Worm (Caenorhabditis elegans): ENCODE results near the gene F59E12.9.

- no peak for TF ChIP-seq ceh-43 (GFP tag; optimal IDR thresholded peaks at IDR 0.05)
- TF ChIP-seq ham-2 (GFP tag; optimal IDR thresholded peaks at IDR 0.05): no peak
- no peak for TF ChIP-seq unc-62 (GFP tag; optimal IDR thresholded peaks at IDR 0.05)
- no peak for TF ChIP-seq ztf-11 (tag; optimal IDR thresholded peaks at IDR 0.05)
- no peak for TF ChIP-seq snpc-4 (tag; optimal IDR thresholded peaks at IDR 0.05)
- no peak for TF ChIP-seq lin-13 (tag; optimal IDR thresholded peaks at IDR 0.05)
- TF ChIP-seq mls-2 (tag; optimal IDR thresholded peaks at IDR 0.05): no peak
- no peak for TF ChIP-seq unc-39 (tag; optimal IDR thresholded peaks at IDR 0.05)
Observed at ce11 chrII:5654215-5654614, 7.4 kb upstream of the F59E12.9 start, which contains the start of gene F59E12.1.

All from whole organism, mixed stage, embryonic.